Worm (Caenorhabditis elegans) whole organism, L2 larva: Measurements from ENCODE around the gene tpk-1.

Source experiments
- C34F6.9 ChIP-seq: fragments of 150-350 bp; optimal IDR thresholded peaks from 2 replicates; lab custom pipeline; 2014; ENCODE audit warnings: missing biosample characterization, missing genetic modification characterization
- F13H6.1 ChIP-seq: sonication (generic microtip); optimal IDR thresholded peaks from 2 replicates; lab custom pipeline; 2016; ENCODE audit warnings: missing genetic modification characterization, missing compliant biosample characterization
- R02D3.7 ChIP-seq: fragments of 150-350 bp; optimal IDR thresholded peaks from 2 replicates; lab custom pipeline; 2014; ENCODE audit warnings: missing biosample characterization, missing genetic modification characterization
- Y55F3AM.14 ChIP-seq: fragments of 200-800 bp; sonication (Bioruptor generic); optimal IDR thresholded peaks from 2 replicates; lab custom pipeline; 2018; ENCODE audit warnings: mild to moderate bottlenecking, missing genetic modification characterization, missing compliant biosample characterization
- ZK546.5 ChIP-seq: sonication (generic microtip); optimal IDR thresholded peaks from 2 replicates; lab custom pipeline; 2017; ENCODE audit warnings: missing biosample characterization, missing genetic modification characterization
- alr-1 ChIP-seq: fragments of 150-350 bp; optimal IDR thresholded peaks from 2 replicates; lab custom pipeline; 2014; ENCODE audit warnings: missing biosample characterization, missing genetic modification characterization
- aly-2 ChIP-seq: fragments of 150-350 bp; optimal IDR thresholded peaks from 2 replicates; lab custom pipeline; 2014; ENCODE audit warnings: missing biosample characterization, missing genetic modification characterization
- ama-1 ChIP-seq: fragments of 150-350 bp; optimal IDR thresholded peaks from 2 replicates; lab custom pipeline; 2018; ENCODE audit warnings: inconsistent platforms
- blmp-1 ChIP-seq: sonication (generic microtip); optimal IDR thresholded peaks from 2 replicates; lab custom pipeline; 2017; ENCODE audit warnings: missing genetic modification characterization, mild to moderate bottlenecking, missing compliant biosample characterization, antibody characterized with exemption, moderate library complexity; ENCODE audit not compliant: insufficient read depth
- ceh-16 ChIP-seq: fragments of 150-350 bp; optimal IDR thresholded peaks from 2 replicates; lab custom pipeline; 2014; ENCODE audit warnings: missing biosample characterization, missing genetic modification characterization
- ceh-82 ChIP-seq: fragments of 150-350 bp; optimal IDR thresholded peaks from 2 replicates; lab custom pipeline; 2014; ENCODE audit warnings: missing biosample characterization, missing genetic modification characterization
- crh-2 ChIP-seq: sonication (generic microtip); optimal IDR thresholded peaks from 2 replicates; lab custom pipeline; 2017; ENCODE audit warnings: missing biosample characterization, missing genetic modification characterization
- dmd-4 ChIP-seq: sonication (generic microtip); optimal IDR thresholded peaks from 2 replicates; lab custom pipeline; 2017; ENCODE audit warnings: missing biosample characterization, missing genetic modification characterization
- egl-27 ChIP-seq: sonication (generic microtip); optimal IDR thresholded peaks from 3 replicates; lab custom pipeline; 2017; ENCODE audit warnings: missing biosample characterization, missing genetic modification reagents, missing genetic modification characterization
- elt-1 ChIP-seq: fragments of 150-350 bp; optimal IDR thresholded peaks from 2 replicates; lab custom pipeline; 2014; ENCODE audit warnings: missing biosample characterization, missing genetic modification characterization
- elt-3 ChIP-seq: sonication (generic microtip); optimal IDR thresholded peaks from 2 replicates; lab custom pipeline; 2017; ENCODE audit warnings: missing biosample characterization, missing genetic modification characterization
- fos-1 ChIP-seq: fragments of 150-350 bp; optimal IDR thresholded peaks from 2 replicates; lab custom pipeline; 2014; ENCODE audit warnings: missing biosample characterization, missing genetic modification characterization
- gmeb-1 ChIP-seq: fragments of 150-350 bp; optimal IDR thresholded peaks from 2 replicates; lab custom pipeline; 2014; ENCODE audit warnings: missing biosample characterization, missing genetic modification characterization
- lin-11 ChIP-seq: fragments of 150-350 bp; sonication (generic microtip); optimal IDR thresholded peaks from 2 replicates; lab custom pipeline; 2014; ENCODE audit warnings: missing biosample characterization, missing genetic modification characterization, inconsistent platforms, mixed read lengths
- lin-13 ChIP-seq: fragments of 150-350 bp; optimal IDR thresholded peaks from 2 replicates; lab custom pipeline; 2014; ENCODE audit warnings: missing biosample characterization, missing genetic modification reagents, missing genetic modification characterization
- lin-39 ChIP-seq: fragments of 150-350 bp; optimal IDR thresholded peaks from 2 replicates; lab custom pipeline; 2014; ENCODE audit warnings: missing biosample characterization, missing genetic modification reagents, missing genetic modification characterization
- lsy-2 ChIP-seq, 2 experiments: fragments of 150-350 bp in 1 of 2; sonication (generic microtip) in 1 of 2; optimal IDR thresholded peaks; 2 replicates each; lab custom pipeline; 2014 to 2017; ENCODE audit warnings: missing biosample characterization in 2 of 2, missing genetic modification characterization in 2 of 2
- mab-5 ChIP-seq: fragments of 150-350 bp; optimal IDR thresholded peaks from 2 replicates; lab custom pipeline; 2014; ENCODE audit warnings: missing biosample characterization, missing genetic modification characterization
- mbf-1 ChIP-seq: sonication (generic microtip); optimal IDR thresholded peaks from 2 replicates; lab custom pipeline; 2017; ENCODE audit warnings: missing biosample characterization, missing genetic modification characterization
- mdl-1 ChIP-seq, 2 experiments: fragments of 150-350 bp in 1 of 2; sonication (generic microtip) in 1 of 2; optimal IDR thresholded peaks; 2 replicates each; lab custom pipeline; 2017; ENCODE audit warnings: missing biosample characterization in 2 of 2, missing genetic modification characterization in 2 of 2
- nhr-10 ChIP-seq: sonication (generic microtip); optimal IDR thresholded peaks from 2 replicates; lab custom pipeline; 2017; ENCODE audit warnings: missing biosample characterization, missing genetic modification characterization
- nhr-11 ChIP-seq: fragments of 150-350 bp; optimal IDR thresholded peaks from 2 replicates; lab custom pipeline; 2014; ENCODE audit warnings: missing biosample characterization, missing genetic modification characterization
- nhr-12 ChIP-seq: fragments of 150-350 bp; optimal IDR thresholded peaks from 2 replicates; lab custom pipeline; 2014; ENCODE audit warnings: missing biosample characterization, missing genetic modification characterization
- nhr-129 ChIP-seq: fragments of 150-350 bp; optimal IDR thresholded peaks from 2 replicates; lab custom pipeline; 2014; ENCODE audit warnings: missing biosample characterization, missing genetic modification characterization
- nhr-21 ChIP-seq: fragments of 150-350 bp; optimal IDR thresholded peaks from 2 replicates; lab custom pipeline; 2014; ENCODE audit warnings: missing biosample characterization, missing genetic modification characterization
- nhr-23 ChIP-seq: fragments of 150-350 bp; optimal IDR thresholded peaks from 2 replicates; lab custom pipeline; 2014; ENCODE audit warnings: missing biosample characterization, missing genetic modification reagents, missing genetic modification characterization
- nhr-237 ChIP-seq: fragments of 150-350 bp; optimal IDR thresholded peaks from 2 replicates; lab custom pipeline; 2014; ENCODE audit warnings: missing biosample characterization, missing genetic modification characterization
- nhr-25 ChIP-seq: fragments of 150-350 bp; sonication (generic microtip); optimal IDR thresholded peaks from 3 replicates; lab custom pipeline; 2014; ENCODE audit warnings: missing biosample characterization, missing genetic modification characterization
- nhr-6 ChIP-seq: fragments of 150-350 bp; optimal IDR thresholded peaks from 2 replicates; lab custom pipeline; 2014; ENCODE audit warnings: missing biosample characterization, missing genetic modification characterization
- nhr-77 ChIP-seq: fragments of 150-350 bp; optimal IDR thresholded peaks from 2 replicates; lab custom pipeline; 2014; ENCODE audit warnings: missing biosample characterization, missing genetic modification characterization
- peb-1 ChIP-seq: fragments of 150-350 bp; optimal IDR thresholded peaks from 2 replicates; lab custom pipeline; 2014; ENCODE audit warnings: missing biosample characterization, missing genetic modification characterization
- sem-4 ChIP-seq: fragments of 150-350 bp; optimal IDR thresholded peaks from 2 replicates; lab custom pipeline; 2014; ENCODE audit warnings: missing biosample characterization, missing genetic modification reagents, missing genetic modification characterization
- skn-1 ChIP-seq: sonication (generic microtip); optimal IDR thresholded peaks from 2 replicates; lab custom pipeline; 2017; ENCODE audit warnings: missing biosample characterization, missing genetic modification characterization
- sma-3 ChIP-seq: sonication (generic microtip); optimal IDR thresholded peaks from 2 replicates; lab custom pipeline; 2016; ENCODE audit warnings: missing genetic modification reagents, missing genetic modification characterization, missing compliant biosample characterization
- sma-9 ChIP-seq, 2 experiments: fragments of 150-350 bp in 1 of 2; sonication (generic microtip) in 1 of 2; optimal IDR thresholded peaks; 2 replicates each; lab custom pipeline; 2014 to 2016; ENCODE audit warnings: missing genetic modification characterization in 2 of 2, mild to moderate bottlenecking in 1 of 2, missing biosample characterization in 1 of 2, missing compliant biosample characterization in 1 of 2, missing genetic modification reagents in 1 of 2, moderate library complexity in 1 of 2
- snpc-4 ChIP-seq: fragments of 150-350 bp; optimal IDR thresholded peaks from 2 replicates; lab custom pipeline; 2014; ENCODE audit warnings: missing biosample characterization, missing genetic modification characterization
- unc-39 ChIP-seq: fragments of 150-350 bp; optimal IDR thresholded peaks from 2 replicates; lab custom pipeline; 2014; ENCODE audit warnings: missing biosample characterization, missing genetic modification characterization
- unc-55 ChIP-seq: fragments of 150-350 bp; sonication (generic microtip); optimal IDR thresholded peaks from 3 replicates; lab custom pipeline; 2014; ENCODE audit warnings: missing biosample characterization, missing genetic modification reagents, missing genetic modification characterization
- unc-62 ChIP-seq: fragments of 150-350 bp; optimal IDR thresholded peaks from 2 replicates; lab custom pipeline; 2014; ENCODE audit warnings: missing biosample characterization, missing genetic modification reagents, missing genetic modification characterization
- zag-1 ChIP-seq: fragments of 150-350 bp; optimal IDR thresholded peaks from 2 replicates; lab custom pipeline; 2014; ENCODE audit warnings: missing biosample characterization, missing genetic modification characterization
- ztf-1 ChIP-seq: fragments of 200-800 bp; sonication (Bioruptor generic); conservative IDR thresholded peaks from 2 replicates; pipeline ENCODE4 v1.3.6; 2022; ENCODE audit warnings: missing genetic modification characterization, missing compliant biosample characterization
- ztf-11 ChIP-seq: sonication (generic microtip); optimal IDR thresholded peaks from 2 replicates; lab custom pipeline; 2017; ENCODE audit warnings: missing biosample characterization, missing genetic modification characterization
- ztf-4 ChIP-seq: fragments of 150-350 bp; optimal IDR thresholded peaks from 2 replicates; lab custom pipeline; 2014; ENCODE audit warnings: missing biosample characterization, missing genetic modification characterization

The tpk-1 gene

ce11 chrIII:8904044-8904443, 7.9 kb upstream of the tpk-1 start, which contains the start of gene lin-9 (continued):
- TF ChIP-seq sma-9 (GFP tag; optimal IDR thresholded peaks at IDR 0.05; lab: Kevin White, UChicago) (peak; percentile 97), sma-9 (tag; optimal IDR thresholded peaks at IDR 0.05; lab: Kevin White, UChicago) (no peak), alr-1 (no peak), unc-55 (peak; percentile 98), Y55F3AM.14 (peak; percentile 89), crh-2 (peak; percentile 97), dmd-4 (tag; lab: Kevin White, UChicago) (no peak), mbf-1 (tag; lab: Kevin White, UChicago) (no peak), nhr-11 (no peak), elt-3 (no peak), sem-4 (peak; percentile 91), ceh-82 (tag; lab: Kevin White, UChicago) (peak; percentile 78), mab-5 (peak; percentile 96), ztf-4 (peak; percentile 94), ama-1 (lab: Kevin White, UChicago) (peak; percentile 68), zag-1 (tag; lab: Kevin White, UChicago) (peak; percentile 83), nhr-21 (tag; lab: Kevin White, UChicago) (peak; percentile 95), nhr-10 (peak; percentile 80), lin-13 (GFP tag; lab: Kevin White, UChicago) (peak; percentile 97), unc-39 (tag; lab: Kevin White, UChicago) (no peak), ztf-1 (no peak), ztf-11 (tag; lab: Kevin White, UChicago) (peak; percentile 25), nhr-6 (tag; lab: Kevin White, UChicago) (peak; percentile 81)

- no peak for TF ChIP-seq nhr-12 (tag; lab: Kevin White, UChicago)
- TF ChIP-seq lin-39 (tag; lab: Kevin White, UChicago), result no peak
- peak; percentile 6 for TF ChIP-seq fos-1 (tag; lab: Kevin White, UChicago)
- peak; percentile 89 for TF ChIP-seq C34F6.9
- TF ChIP-seq nhr-21 (tag; lab: Kevin White, UChicago), result no peak
- TF ChIP-seq ama-1 (lab: Kevin White, UChicago), result no peak
- TF ChIP-seq mab-5, result no peak
- no peak for TF ChIP-seq R02D3.7 (tag; lab: Kevin White, UChicago)
- no peak for TF ChIP-seq peb-1 (tag; lab: Kevin White, UChicago)
- TF ChIP-seq ztf-11 (tag; lab: Kevin White, UChicago), result no peak
- TF ChIP-seq sma-9 (GFP tag; optimal IDR thresholded peaks at IDR 0.05; lab: Kevin White, UChicago), result peak; percentile 16
- TF ChIP-seq sma-9 (tag; optimal IDR thresholded peaks at IDR 0.05; lab: Kevin White, UChicago), result no peak
- peak; percentile 34 to 83 for TF ChIP-seq lsy-2 (tag; optimal IDR thresholded peaks at IDR 0.05; lab: Kevin White, UChicago)
- no peak for TF ChIP-seq nhr-10
- TF ChIP-seq nhr-25 (tag; lab: Kevin White, UChicago), result no peak
- peak; percentile 62 for TF ChIP-seq nhr-129 (tag; lab: Kevin White, UChicago)
- TF ChIP-seq mdl-1 (tag; optimal IDR thresholded peaks at IDR 0.05; lab: Kevin White, UChicago), result peak in 1 of 2 experiments; percentile 69
- TF ChIP-seq lin-11 (tag; lab: Kevin White, UChicago), result peak; percentile 66
- TF ChIP-seq sem-4, result no peak
- peak; percentile 70 for TF ChIP-seq unc-55
- TF ChIP-seq nhr-23 (tag; lab: Kevin White, UChicago), result no peak
- TF ChIP-seq ztf-1, result no peak
- no peak for TF ChIP-seq snpc-4 (tag; lab: Kevin White, UChicago)
- no peak for TF ChIP-seq elt-3
- no peak for TF ChIP-seq ztf-4
- no peak for TF ChIP-seq mbf-1 (tag; lab: Kevin White, UChicago)
- no peak for TF ChIP-seq ceh-82 (tag; lab: Kevin White, UChicago)
- TF ChIP-seq blmp-1 (tag; lab: Kevin White, UChicago), result no peak
- TF ChIP-seq crh-2, result peak; percentile 94
- TF ChIP-seq nhr-237 (tag; lab: Kevin White, UChicago), result no peak
- TF ChIP-seq nhr-6 (tag; lab: Kevin White, UChicago), result no peak
- TF ChIP-seq nhr-77 (tag; lab: Kevin White, UChicago), result no peak
- TF ChIP-seq ceh-16 (tag; lab: Kevin White, UChicago), result no peak
- no peak for TF ChIP-seq sma-3 (GFP tag; lab: Kevin White, UChicago)
- TF ChIP-seq unc-39 (tag; lab: Kevin White, UChicago), result no peak
- TF ChIP-seq ZK546.5 (tag; lab: Kevin White, UChicago), result no peak
- TF ChIP-seq gmeb-1 (tag; lab: Kevin White, UChicago), result no peak
- no peak for TF ChIP-seq nhr-11
- no peak for TF ChIP-seq Y55F3AM.14
- TF ChIP-seq lin-13 (GFP tag; lab: Kevin White, UChicago), result peak; percentile 52
- no peak for TF ChIP-seq unc-62 (GFP tag; lab: Kevin White, UChicago)
- no peak for TF ChIP-seq elt-1 (tag; lab: Kevin White, UChicago)
- no peak for TF ChIP-seq F13H6.1 (tag; lab: Kevin White, UChicago)
- no peak for TF ChIP-seq dmd-4 (tag; lab: Kevin White, UChicago)
- TF ChIP-seq egl-27 (tag; lab: Kevin White, UChicago), result peak; percentile 29
- TF ChIP-seq aly-2, result no peak
- TF ChIP-seq skn-1 (tag; lab: Kevin White, UChicago), result no peak
- TF ChIP-seq zag-1 (tag; lab: Kevin White, UChicago), result peak; percentile 83
- TF ChIP-seq alr-1, result no peak
- TF ChIP-seq, all 48 proteins: peak for 12
Measured at ce11 chrIII:8904914-8905665, 6.9 kb upstream of the tpk-1 start, which contains the start of gene unc-32. Gene unc-32 (plus strand): TSS chrIII:8905615.
